Fruit fly (Drosophila melanogaster) whole organism, prepupa: ENCODE data around the gene CG31538.

Experiments
- Blimp-1 ChIP-seq: fragments of 200-800 bp; sonication (Bioruptor generic); optimal IDR thresholded peaks from 3 replicates; lab custom pipeline; 2017; ENCODE audit warnings: missing biosample characterization, missing genetic modification characterization, mild to moderate bottlenecking, moderate library complexity, missing genetic modification reagents
- CG10631 ChIP-seq: fragments of 200-800 bp; sonication (Bioruptor generic); optimal IDR thresholded peaks from 2 replicates; lab custom pipeline; 2016; ENCODE audit warnings: missing biosample characterization, missing genetic modification characterization
- CG11902 ChIP-seq: fragments of 200-800 bp; sonication (Bioruptor generic); optimal IDR thresholded peaks from 3 replicates; lab custom pipeline; 2016; ENCODE audit warnings: missing biosample characterization, missing genetic modification characterization
- CG1621 ChIP-seq: fragments of 200-800 bp; sonication (Bioruptor generic); optimal IDR thresholded peaks from 3 replicates; lab custom pipeline; 2018; ENCODE audit warnings: missing biosample characterization, mild to moderate bottlenecking, missing genetic modification characterization
- CG3032 ChIP-seq: fragments of 200-800 bp; optimal IDR thresholded peaks from 2 replicates; lab custom pipeline; 2019; ENCODE audit warnings: missing biosample characterization, mild to moderate bottlenecking, missing genetic modification characterization, moderate library complexity
- CG34406 ChIP-seq: fragments of 200-800 bp; sonication (Bioruptor generic); optimal IDR thresholded peaks from 3 replicates; lab custom pipeline; 2016; ENCODE audit warnings: missing biosample characterization, missing genetic modification characterization
- CG4318 ChIP-seq: fragments of 200-800 bp; sonication (Bioruptor generic); optimal IDR thresholded peaks from 3 replicates; lab custom pipeline; 2017; ENCODE audit warnings: missing biosample characterization, mild to moderate bottlenecking, missing genetic modification characterization
- CG6163 ChIP-seq: fragments of 200-800 bp; sonication (Bioruptor generic); IDR thresholded peaks from 3 replicates; pipeline ENCODE4 v1.3.6; 2022; ENCODE audit warnings: missing biosample characterization, missing genetic modification characterization
- CG6276 ChIP-seq: fragments of 200-800 bp; sonication (Bioruptor generic); optimal IDR thresholded peaks from 2 replicates; lab custom pipeline; 2017; ENCODE audit warnings: missing biosample characterization, mild to moderate bottlenecking, missing genetic modification characterization
- CG6792 ChIP-seq: fragments of 200-800 bp; sonication (Bioruptor generic); optimal IDR thresholded peaks from 3 replicates; lab custom pipeline; 2016; ENCODE audit warnings: missing biosample characterization, missing genetic modification characterization
- CG7368 ChIP-seq: fragments of 200-800 bp; sonication (Bioruptor generic); optimal IDR thresholded peaks from 3 replicates; lab custom pipeline; 2016; ENCODE audit warnings: missing biosample characterization, missing genetic modification characterization
- CG8119 ChIP-seq: fragments of 200-800 bp; sonication (Bioruptor generic); IDR thresholded peaks from 3 replicates; pipeline ENCODE4 v1.3.6; 2022; ENCODE audit warnings: missing biosample characterization, missing genetic modification characterization
- CG8319 ChIP-seq: fragments of 200-800 bp; sonication (Bioruptor generic); optimal IDR thresholded peaks from 3 replicates; lab custom pipeline; 2016; ENCODE audit warnings: missing biosample characterization, missing genetic modification characterization
- CG8632 ChIP-seq: fragments of 200-800 bp; sonication (Bioruptor generic); optimal IDR thresholded peaks from 3 replicates; lab custom pipeline; 2016; ENCODE audit warnings: missing biosample characterization, missing genetic modification characterization
- Eip75B ChIP-seq: fragments of 200-800 bp; sonication (Bioruptor generic); optimal IDR thresholded peaks from 3 replicates; lab custom pipeline; 2016; ENCODE audit warnings: missing biosample characterization, missing genetic modification characterization
- Eip78C ChIP-seq: fragments of 200-800 bp; sonication (Bioruptor generic); peaks from one replicate; lab custom pipeline; 2016; ENCODE audit warnings: missing biosample characterization, missing genetic modification characterization
- Eip93F ChIP-seq: fragments of 200-800 bp; sonication (Bioruptor generic); optimal IDR thresholded peaks from 2 replicates; lab custom pipeline; 2016; ENCODE audit warnings: missing biosample characterization, mild to moderate bottlenecking, missing genetic modification characterization
- Ets21C ChIP-seq: fragments of 200-800 bp; sonication (Bioruptor generic); optimal IDR thresholded peaks from 3 replicates; lab custom pipeline; 2016; ENCODE audit warnings: missing biosample characterization, missing genetic modification characterization
- Ets96B ChIP-seq: fragments of 200-800 bp; optimal IDR thresholded peaks from 2 replicates; lab custom pipeline; 2019; ENCODE audit warnings: missing biosample characterization, mild to moderate bottlenecking, missing genetic modification characterization, moderate library complexity
- Gug ChIP-seq: fragments of 200-800 bp; sonication (Bioruptor generic); IDR thresholded peaks from 2 replicates; pipeline ENCODE4 v1.3.6; 2022; ENCODE audit warnings: missing biosample characterization, missing genetic modification characterization
- Hr38 ChIP-seq: sonication (Bioruptor generic); optimal IDR thresholded peaks from 2 replicates; lab custom pipeline; 2016; ENCODE audit warnings: missing biosample characterization, missing genetic modification characterization
- Hr39 ChIP-seq: fragments of 200-800 bp; sonication (Bioruptor generic); optimal IDR thresholded peaks from 2 replicates; lab custom pipeline; 2016; ENCODE audit warnings: missing biosample characterization, missing genetic modification characterization
- Met ChIP-seq: fragments of 200-800 bp; sonication (Bioruptor generic); optimal IDR thresholded peaks from 3 replicates; lab custom pipeline; 2016; ENCODE audit warnings: missing biosample characterization, missing genetic modification characterization
- Smox ChIP-seq: fragments of 200-800 bp; sonication (Bioruptor generic); optimal IDR thresholded peaks from 3 replicates; lab custom pipeline; 2016; ENCODE audit warnings: missing biosample characterization, missing genetic modification characterization
- Sox102F ChIP-seq: fragments of 200-800 bp; sonication (Bioruptor generic); optimal IDR thresholded peaks from 2 replicates; lab custom pipeline; 2016; ENCODE audit warnings: missing biosample characterization, mild to moderate bottlenecking, missing genetic modification characterization
- Sox14 ChIP-seq: fragments of 200-800 bp; sonication (Bioruptor generic); optimal IDR thresholded peaks from 3 replicates; lab custom pipeline; 2016; ENCODE audit warnings: missing biosample characterization, missing genetic modification characterization
- Sox15 ChIP-seq: fragments of 200-800 bp; sonication (Bioruptor generic); optimal IDR thresholded peaks from 3 replicates; lab custom pipeline; 2016; ENCODE audit warnings: missing biosample characterization, missing genetic modification characterization
- achi ChIP-seq: fragments of 200-800 bp; sonication (Bioruptor generic); optimal IDR thresholded peaks from 3 replicates; lab custom pipeline; 2016; ENCODE audit warnings: missing biosample characterization, missing genetic modification characterization
- acj6 ChIP-seq: fragments of 200-800 bp; sonication (Bioruptor generic); optimal IDR thresholded peaks from 3 replicates; lab custom pipeline; 2016; ENCODE audit warnings: missing biosample characterization, missing genetic modification characterization
- dac ChIP-seq: fragments of 200-800 bp; sonication (Bioruptor generic); optimal IDR thresholded peaks from 2 replicates; lab custom pipeline; 2017; ENCODE audit warnings: missing biosample characterization, mild to moderate bottlenecking, missing genetic modification characterization
- dsx ChIP-seq: fragments of 200-800 bp; optimal IDR thresholded peaks from 3 replicates; lab custom pipeline; 2019; ENCODE audit warnings: missing biosample characterization, mild to moderate bottlenecking, missing genetic modification characterization, moderate library complexity; ENCODE audit not compliant: poor library complexity, severe bottlenecking
- eg ChIP-seq: fragments of 200-800 bp; sonication (Bioruptor generic); IDR thresholded peaks from 3 replicates; pipeline ENCODE4 v1.3.6; 2022; ENCODE audit warnings: missing biosample characterization, missing genetic modification characterization
- fd59A ChIP-seq: fragments of 200-800 bp; sonication (Bioruptor generic); optimal IDR thresholded peaks from 2 replicates; lab custom pipeline; 2017; ENCODE audit warnings: missing biosample characterization, mild to moderate bottlenecking, missing genetic modification characterization, missing genetic modification reagents
- fd85E ChIP-seq: fragments of 200-800 bp; sonication (Bioruptor generic); optimal IDR thresholded peaks from 3 replicates; lab custom pipeline; 2016; ENCODE audit warnings: missing biosample characterization, missing genetic modification characterization
- fkh ChIP-seq: fragments of 200-800 bp; sonication (Bioruptor generic); optimal IDR thresholded peaks from 3 replicates; lab custom pipeline; 2017; ENCODE audit warnings: missing biosample characterization, mild to moderate bottlenecking, missing genetic modification characterization, moderate library complexity
- spab ChIP-seq: fragments of 200-800 bp; sonication (Bioruptor generic); optimal IDR thresholded peaks from 2 replicates; lab custom pipeline; 2017; ENCODE audit warnings: missing biosample characterization, mild to moderate bottlenecking, missing genetic modification characterization, missing genetic modification reagents
- svp ChIP-seq: fragments of 200-800 bp; sonication (Bioruptor generic); peaks from one replicate; lab custom pipeline; 2016; ENCODE audit warnings: missing biosample characterization, missing genetic modification characterization
- topi ChIP-seq: fragments of 200-800 bp; sonication (Bioruptor generic); optimal IDR thresholded peaks from 3 replicates; lab custom pipeline; 2016; ENCODE audit warnings: missing biosample characterization, missing genetic modification characterization

CG31538 gene

dm6 chr3R:5270806-5271205, 6.8 kb downstream of the CG31538 start (continued):
- TF ChIP-seq Gug (GFP tag; lab: Robert Waterston, UW) (no peak), CG11902 (no peak), Hr39 (GFP tag; lab: Kevin White, UChicago) (no peak), CG34406 (GFP tag; lab: Kevin White, UChicago) (no peak), Sox15 (no peak), fkh (no peak), CG7368 (GFP tag; lab: Kevin White, UChicago) (no peak), fd59A (GFP tag; lab: Kevin White, UChicago) (no peak), CG8632 (GFP tag; lab: Kevin White, UChicago) (no peak), spab (GFP tag; lab: Kevin White, UChicago) (no peak), eg (GFP tag; lab: Robert Waterston, UW) (no peak), CG8119 (GFP tag; lab: Robert Waterston, UW) (no peak), Eip75B (peak; percentile 44), svp (no peak), fd85E (no peak), CG3032 (tag; lab: Kevin White, UChicago) (peak; percentile 27), Ets96B (tag; lab: Kevin White, UChicago) (peak; percentile 30), topi (GFP tag; lab: Kevin White, UChicago) (no peak), Smox (GFP tag; lab: Kevin White, UChicago) (no peak), Hr38 (no peak), CG6792 (GFP tag; lab: Kevin White, UChicago) (peak; percentile 30), Ets21C (GFP tag; lab: Kevin White, UChicago) (no peak), CG1621 (tag; lab: Kevin White, UChicago) (no peak), CG8319 (GFP tag; lab: Kevin White, UChicago) (peak; percentile 6), dac (GFP tag; lab: Kevin White, UChicago) (no peak), acj6 (GFP tag; lab: Kevin White, UChicago) (no peak), CG4318 (GFP tag; lab: Kevin White, UChicago) (no peak), Eip78C (peak; percentile 77), CG6276 (GFP tag; lab: Kevin White, UChicago) (no peak), dsx (GFP tag; lab: Kevin White, UChicago) (peak; percentile 54), CG6163 (GFP tag; lab: Robert Waterston, UW) (no peak), achi (GFP tag; lab: Kevin White, UChicago) (no peak), Met (GFP tag; lab: Kevin White, UChicago) (no peak), Sox102F (GFP tag; lab: Kevin White, UChicago) (no peak), Eip93F (no peak), Sox14 (GFP tag; lab: Kevin White, UChicago) (peak; percentile 29)

- TF ChIP-seq CG6276 (GFP tag; lab: Kevin White, UChicago): no peak
- peak; percentile 43 for TF ChIP-seq Eip78C
Measured at dm6 chr3R:5268495-5268894, 9.1 kb downstream of the CG31538 start.

- no peak for TF ChIP-seq Blimp-1 (GFP tag; lab: Kevin White, UChicago)
- TF ChIP-seq CG10631 (GFP tag; lab: Kevin White, UChicago): no peak
Measured at dm6 chr3R:5266282-5266681, 11.4 kb downstream of the CG31538 start.
